Fruit fly (Drosophila melanogaster) whole organism, prepupa: ENCODE measurements around the gene bdl.
A peak's percentile ranks its signal among the peaks of the same experiment; 100 is the strongest.

Experiments
- CG10631 ChIP-seq: fragments of 200-800 bp; sonication (Bioruptor generic); optimal IDR thresholded peaks from 2 replicates; lab custom pipeline; 2016; ENCODE audit warnings: missing biosample characterization, missing genetic modification characterization
- CG10669 ChIP-seq: fragments of 200-800 bp; sonication (Bioruptor generic); optimal IDR thresholded peaks from 3 replicates; lab custom pipeline; 2018; ENCODE audit warnings: missing biosample characterization, mild to moderate bottlenecking, missing genetic modification characterization, moderate library complexity
- CG11294 ChIP-seq: fragments of 200-800 bp; sonication (Bioruptor generic); IDR thresholded peaks from 2 replicates; pipeline ENCODE4 v1.3.6; 2022; ENCODE audit warnings: missing biosample characterization, missing genetic modification characterization
- CG11902 ChIP-seq: fragments of 200-800 bp; sonication (Bioruptor generic); optimal IDR thresholded peaks from 3 replicates; lab custom pipeline; 2016; ENCODE audit warnings: missing biosample characterization, missing genetic modification characterization
- CG15336 ChIP-seq: fragments of 200-800 bp; sonication (Bioruptor generic); IDR thresholded peaks from 2 replicates; pipeline ENCODE4 v1.3.6; 2022; ENCODE audit warnings: missing biosample characterization, missing genetic modification characterization
- CG1621 ChIP-seq: fragments of 200-800 bp; sonication (Bioruptor generic); optimal IDR thresholded peaks from 3 replicates; lab custom pipeline; 2018; ENCODE audit warnings: missing biosample characterization, mild to moderate bottlenecking, missing genetic modification characterization
- CG16779 ChIP-seq: fragments of 200-800 bp; sonication (Bioruptor generic); optimal IDR thresholded peaks from 3 replicates; lab custom pipeline; 2017; ENCODE audit warnings: missing biosample characterization, mild to moderate bottlenecking, missing genetic modification characterization
- CG3032 ChIP-seq: fragments of 200-800 bp; optimal IDR thresholded peaks from 2 replicates; lab custom pipeline; 2019; ENCODE audit warnings: missing biosample characterization, mild to moderate bottlenecking, missing genetic modification characterization, moderate library complexity
- CG31627 ChIP-seq: fragments of 200-800 bp; sonication (Bioruptor generic); optimal IDR thresholded peaks from 3 replicates; lab custom pipeline; 2016; ENCODE audit warnings: missing biosample characterization, missing genetic modification characterization
- CG32006 ChIP-seq: fragments of 200-800 bp; sonication (Bioruptor generic); optimal IDR thresholded peaks from 3 replicates; lab custom pipeline; 2017; ENCODE audit warnings: missing biosample characterization, mild to moderate bottlenecking, missing genetic modification characterization
- CG34406 ChIP-seq: fragments of 200-800 bp; sonication (Bioruptor generic); optimal IDR thresholded peaks from 3 replicates; lab custom pipeline; 2016; ENCODE audit warnings: missing biosample characterization, missing genetic modification characterization
- CG3919 ChIP-seq: fragments of 200-800 bp; sonication (Bioruptor generic); optimal IDR thresholded peaks from 3 replicates; lab custom pipeline; 2016; ENCODE audit warnings: missing biosample characterization, missing genetic modification characterization
- CG4318 ChIP-seq: fragments of 200-800 bp; sonication (Bioruptor generic); optimal IDR thresholded peaks from 3 replicates; lab custom pipeline; 2017; ENCODE audit warnings: missing biosample characterization, mild to moderate bottlenecking, missing genetic modification characterization
- CG6792 ChIP-seq: fragments of 200-800 bp; sonication (Bioruptor generic); optimal IDR thresholded peaks from 3 replicates; lab custom pipeline; 2016; ENCODE audit warnings: missing biosample characterization, missing genetic modification characterization
- CG6808 ChIP-seq: fragments of 200-800 bp; sonication (Bioruptor generic); optimal IDR thresholded peaks from 3 replicates; lab custom pipeline; 2017; ENCODE audit warnings: missing biosample characterization, missing genetic modification characterization, mild to moderate bottlenecking, moderate library complexity, missing genetic modification reagents
- CG7368 ChIP-seq: fragments of 200-800 bp; sonication (Bioruptor generic); optimal IDR thresholded peaks from 3 replicates; lab custom pipeline; 2016; ENCODE audit warnings: missing biosample characterization, missing genetic modification characterization
- CG8119 ChIP-seq: fragments of 200-800 bp; sonication (Bioruptor generic); IDR thresholded peaks from 3 replicates; pipeline ENCODE4 v1.3.6; 2022; ENCODE audit warnings: missing biosample characterization, missing genetic modification characterization
- Eip75B ChIP-seq: fragments of 200-800 bp; sonication (Bioruptor generic); optimal IDR thresholded peaks from 3 replicates; lab custom pipeline; 2016; ENCODE audit warnings: missing biosample characterization, missing genetic modification characterization
- Eip93F ChIP-seq: fragments of 200-800 bp; sonication (Bioruptor generic); optimal IDR thresholded peaks from 2 replicates; lab custom pipeline; 2016; ENCODE audit warnings: missing biosample characterization, mild to moderate bottlenecking, missing genetic modification characterization
- Ets21C ChIP-seq: fragments of 200-800 bp; sonication (Bioruptor generic); optimal IDR thresholded peaks from 3 replicates; lab custom pipeline; 2016; ENCODE audit warnings: missing biosample characterization, missing genetic modification characterization
- Ets96B ChIP-seq: fragments of 200-800 bp; optimal IDR thresholded peaks from 2 replicates; lab custom pipeline; 2019; ENCODE audit warnings: missing biosample characterization, mild to moderate bottlenecking, missing genetic modification characterization, moderate library complexity
- Hr39 ChIP-seq: fragments of 200-800 bp; sonication (Bioruptor generic); optimal IDR thresholded peaks from 2 replicates; lab custom pipeline; 2016; ENCODE audit warnings: missing biosample characterization, missing genetic modification characterization
- Hr4 ChIP-seq: fragments of 200-800 bp; sonication (Bioruptor generic); optimal IDR thresholded peaks from 3 replicates; lab custom pipeline; 2016; ENCODE audit warnings: missing biosample characterization, missing genetic modification characterization
- Lpt ChIP-seq: fragments of 200-800 bp; sonication (Bioruptor generic); optimal IDR thresholded peaks from 3 replicates; lab custom pipeline; 2016; ENCODE audit warnings: missing biosample characterization, missing genetic modification characterization
- Smox ChIP-seq: fragments of 200-800 bp; sonication (Bioruptor generic); optimal IDR thresholded peaks from 3 replicates; lab custom pipeline; 2016; ENCODE audit warnings: missing biosample characterization, missing genetic modification characterization
- Sox102F ChIP-seq: fragments of 200-800 bp; sonication (Bioruptor generic); optimal IDR thresholded peaks from 2 replicates; lab custom pipeline; 2016; ENCODE audit warnings: missing biosample characterization, mild to moderate bottlenecking, missing genetic modification characterization
- Sox14 ChIP-seq: fragments of 200-800 bp; sonication (Bioruptor generic); optimal IDR thresholded peaks from 3 replicates; lab custom pipeline; 2016; ENCODE audit warnings: missing biosample characterization, missing genetic modification characterization
- Sox15 ChIP-seq: fragments of 200-800 bp; sonication (Bioruptor generic); optimal IDR thresholded peaks from 3 replicates; lab custom pipeline; 2016; ENCODE audit warnings: missing biosample characterization, missing genetic modification characterization
- achi ChIP-seq: fragments of 200-800 bp; sonication (Bioruptor generic); optimal IDR thresholded peaks from 3 replicates; lab custom pipeline; 2016; ENCODE audit warnings: missing biosample characterization, missing genetic modification characterization
- acj6 ChIP-seq: fragments of 200-800 bp; sonication (Bioruptor generic); optimal IDR thresholded peaks from 3 replicates; lab custom pipeline; 2016; ENCODE audit warnings: missing biosample characterization, missing genetic modification characterization
- cyc ChIP-seq: fragments of 200-800 bp; sonication (Bioruptor generic); optimal IDR thresholded peaks from 3 replicates; lab custom pipeline; 2016; ENCODE audit warnings: missing biosample characterization, missing genetic modification characterization
- dsx ChIP-seq: fragments of 200-800 bp; optimal IDR thresholded peaks from 3 replicates; lab custom pipeline; 2019; ENCODE audit warnings: missing biosample characterization, mild to moderate bottlenecking, missing genetic modification characterization, moderate library complexity; ENCODE audit not compliant: poor library complexity, severe bottlenecking
- eg ChIP-seq: fragments of 200-800 bp; sonication (Bioruptor generic); IDR thresholded peaks from 3 replicates; pipeline ENCODE4 v1.3.6; 2022; ENCODE audit warnings: missing biosample characterization, missing genetic modification characterization
- esn ChIP-seq: fragments of 200-800 bp; sonication (Bioruptor generic); optimal IDR thresholded peaks from 2 replicates; lab custom pipeline; 2016; ENCODE audit warnings: missing biosample characterization, mild to moderate bottlenecking, missing genetic modification characterization, moderate library complexity
- net ChIP-seq: fragments of 200-800 bp; sonication (Bioruptor generic); optimal IDR thresholded peaks from 3 replicates; lab custom pipeline; 2016; ENCODE audit warnings: missing biosample characterization, missing genetic modification characterization
- spab ChIP-seq: fragments of 200-800 bp; sonication (Bioruptor generic); optimal IDR thresholded peaks from 2 replicates; lab custom pipeline; 2017; ENCODE audit warnings: missing biosample characterization, mild to moderate bottlenecking, missing genetic modification characterization, missing genetic modification reagents
- ss ChIP-seq, 2 experiments: fragments of 200-800 bp; sonication (Bioruptor generic); optimal IDR thresholded peaks; 2 replicates in 1 of 2; 3 replicates in 1 of 2; lab custom pipeline; 2017 to 2018; ENCODE audit warnings: mild to moderate bottlenecking in 2 of 2, missing biosample characterization in 2 of 2, missing genetic modification characterization in 2 of 2, moderate library complexity in 1 of 2
- svp ChIP-seq: fragments of 200-800 bp; sonication (Bioruptor generic); peaks from one replicate; lab custom pipeline; 2016; ENCODE audit warnings: missing biosample characterization, missing genetic modification characterization
- vri ChIP-seq: fragments of 200-800 bp; sonication (Bioruptor generic); optimal IDR thresholded peaks from 3 replicates; lab custom pipeline; 2016; ENCODE audit warnings: missing biosample characterization, mild to moderate bottlenecking, missing genetic modification characterization

bdl gene

DNA sequence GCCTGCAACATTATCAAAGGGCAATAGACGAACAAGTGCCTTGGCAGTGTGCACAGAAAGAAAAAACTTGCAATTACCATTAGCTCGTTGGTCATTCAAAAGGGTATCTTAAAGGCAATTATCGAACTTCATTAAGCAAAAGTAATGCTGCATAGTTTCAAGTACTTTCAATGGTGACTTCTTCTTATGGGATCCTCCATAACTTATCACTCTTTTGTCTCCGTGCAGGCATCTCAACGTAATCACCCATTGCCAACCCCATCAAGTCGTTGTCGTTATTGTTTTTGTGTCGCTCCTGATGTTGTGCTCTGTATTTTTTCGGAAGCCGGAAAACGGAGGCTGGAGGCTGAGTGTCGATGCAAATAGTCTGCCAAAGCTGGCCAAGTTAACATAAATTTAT lies 27.5 kb upstream of the bdl start (continued):
- no peak for TF ChIP-seq CG1621
- peak; percentile 24 for TF ChIP-seq CG10631 (GFP tag; lab: Kevin White, UChicago)
- TF ChIP-seq CG34406, result no peak
- TF ChIP-seq cyc (GFP tag; lab: Kevin White, UChicago), result no peak
- TF ChIP-seq ss (GFP tag; optimal IDR thresholded peaks at IDR 0.05; lab: Kevin White, UChicago), result peak in 1 of 2 experiments; percentile 6
- no peak for TF ChIP-seq esn (GFP tag; lab: Kevin White, UChicago)
- no peak for TF ChIP-seq CG11294 (GFP tag; lab: Robert Waterston, UW)
- no peak for TF ChIP-seq Sox15 (GFP tag; lab: Kevin White, UChicago)
- no peak for TF ChIP-seq Smox
- no peak for TF ChIP-seq CG15336 (GFP tag; lab: Robert Waterston, UW)

DNA sequence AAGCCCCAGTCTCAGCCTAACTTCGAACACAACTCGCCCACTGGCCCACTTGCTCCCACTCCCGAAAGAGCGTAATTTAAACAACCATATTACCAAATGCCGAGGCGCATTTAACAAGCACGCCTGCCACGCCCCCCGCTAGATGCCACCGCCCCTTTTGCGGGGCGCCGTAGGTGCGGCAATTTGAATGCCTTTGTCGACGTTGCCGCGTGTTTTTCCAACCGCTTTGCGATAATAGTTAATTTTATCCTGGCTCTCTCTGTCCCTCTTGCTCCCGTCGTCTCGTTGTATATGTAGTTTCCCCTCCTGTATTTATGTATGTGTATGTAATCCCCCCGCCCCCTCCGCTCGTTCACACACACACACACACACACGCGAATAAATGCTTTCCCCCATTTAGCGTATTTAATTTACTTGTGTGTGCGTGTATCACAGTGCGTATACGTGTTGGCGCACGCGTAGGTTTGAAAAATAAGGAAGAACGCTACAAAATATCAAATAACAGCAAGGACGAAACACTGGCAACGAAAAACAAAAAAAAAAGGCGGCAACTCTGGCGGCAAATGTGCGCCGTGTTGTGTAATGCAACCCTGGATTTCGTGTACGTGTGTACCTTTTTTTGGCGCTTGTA lies 14.2 kb upstream of the bdl start:
- no peak for TF ChIP-seq achi (GFP tag; lab: Kevin White, UChicago)
- TF ChIP-seq CG15336 (GFP tag; lab: Robert Waterston, UW), result no peak
- TF ChIP-seq svp (GFP tag; lab: Kevin White, UChicago), result peak; percentile 3
- no peak for TF ChIP-seq CG7368 (GFP tag; lab: Kevin White, UChicago)
- no peak for TF ChIP-seq CG10669

dm6 chr2L:4317910-4318309 lies 6.4 kb upstream of the bdl start:
- TF ChIP-seq acj6 (GFP tag; lab: Kevin White, UChicago) (no peak), Eip93F (GFP tag; lab: Kevin White, UChicago) (no peak), dsx (no peak), CG32006 (GFP tag; lab: Kevin White, UChicago) (no peak), Hr39 (GFP tag; lab: Kevin White, UChicago) (no peak), CG11902 (GFP tag; lab: Kevin White, UChicago) (no peak), Sox102F (no peak), CG8119 (GFP tag; lab: Robert Waterston, UW) (no peak), CG3032 (tag; lab: Kevin White, UChicago) (no peak), CG6792 (no peak), CG31627 (GFP tag; lab: Kevin White, UChicago) (no peak), CG3919 (no peak), achi (GFP tag; lab: Kevin White, UChicago) (no peak), cyc (GFP tag; lab: Kevin White, UChicago) (no peak), CG10669 (no peak), Lpt (GFP tag; lab: Kevin White, UChicago) (no peak), spab (GFP tag; lab: Kevin White, UChicago) (no peak), Eip75B (GFP tag; lab: Kevin White, UChicago) (no peak), Ets96B (tag; lab: Kevin White, UChicago) (no peak), CG16779 (tag; lab: Kevin White, UChicago) (no peak)

- no peak for TF ChIP-seq spab (GFP tag; lab: Kevin White, UChicago)
- TF ChIP-seq Sox102F, result no peak
- peak; percentile 100 for TF ChIP-seq CG6808 (GFP tag; lab: Kevin White, UChicago)
- TF ChIP-seq vri, result no peak
These were observed 7.5 kb downstream of the bdl start for dm6 chr2L:4331779-4332328.

DNA sequence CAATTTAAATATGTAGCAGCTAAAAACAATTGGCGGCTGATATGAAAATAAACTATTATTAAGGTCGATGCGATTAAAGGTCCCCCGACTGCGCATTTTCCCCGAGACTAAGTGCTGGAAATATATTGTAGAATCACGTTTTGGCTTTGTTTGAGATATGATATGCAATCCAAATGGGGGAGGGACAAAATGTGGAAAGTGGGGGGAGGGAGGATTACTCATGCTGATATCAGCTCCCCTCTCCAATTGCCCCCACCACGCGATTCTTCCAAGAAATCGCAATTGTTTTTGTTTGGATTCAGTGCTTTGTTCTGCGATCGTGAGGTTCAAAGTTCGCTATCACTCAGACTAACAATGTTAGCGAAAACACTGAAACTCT lies 8.2 kb downstream of the bdl start:
- TF ChIP-seq svp (GFP tag; lab: Kevin White, UChicago) (no peak), Hr4 (GFP tag; lab: Kevin White, UChicago) (no peak), Sox102F (no peak), Ets96B (tag; lab: Kevin White, UChicago) (no peak), dsx (no peak), achi (GFP tag; lab: Kevin White, UChicago) (no peak), Ets21C (GFP tag; lab: Kevin White, UChicago) (no peak), Sox14 (GFP tag; lab: Kevin White, UChicago) (no peak), net (GFP tag; lab: Kevin White, UChicago) (no peak), CG1621 (no peak), acj6 (GFP tag; lab: Kevin White, UChicago) (no peak), ss (GFP tag; optimal IDR thresholded peaks at IDR 0.05; lab: Kevin White, UChicago) (no peak), CG4318 (GFP tag; lab: Kevin White, UChicago) (no peak), CG16779 (tag; lab: Kevin White, UChicago) (no peak), CG3032 (tag; lab: Kevin White, UChicago) (no peak), eg (no peak), Hr39 (GFP tag; lab: Kevin White, UChicago) (no peak), CG6792 (no peak), CG3919 (no peak), CG32006 (GFP tag; lab: Kevin White, UChicago) (no peak)
